Worm (Caenorhabditis elegans): ENCODE results near the gene gst-35.

The gst-35 gene

ce11 chrII:15189956-15190355 is 4.8 kb upstream of the gst-35 start:
- no peak for TF ChIP-seq mep-1 (tag; optimal IDR thresholded peaks at IDR 0.05)
- TF ChIP-seq ces-1 (GFP tag; optimal IDR thresholded peaks at IDR 0.05): peak; percentile 18

- TF ChIP-seq ceh-43 (GFP tag; optimal IDR thresholded peaks at IDR 0.05) (no peak), lsy-2 (tag; optimal IDR thresholded peaks at IDR 0.05) (no peak), zip-8 (tag; optimal IDR thresholded peaks at IDR 0.05) (no peak), flh-1 (GFP tag; optimal IDR thresholded peaks at IDR 0.05) (no peak), tbx-8 (GFP tag; optimal IDR thresholded peaks at IDR 0.05) (no peak), cnd-1 (tag; optimal IDR thresholded peaks at IDR 0.05) (no peak), elt-1 (tag; optimal IDR thresholded peaks at IDR 0.05; ENCODE audit: borderline replicate concordance, insufficient read depth) (no peak), nhr-237 (tag; optimal IDR thresholded peaks at IDR 0.05) (no peak), drap-1 (GFP tag; optimal IDR thresholded peaks at IDR 0.05) (no peak), unc-39 (tag; optimal IDR thresholded peaks at IDR 0.05) (no peak), sptf-1 (tag; optimal IDR thresholded peaks at IDR 0.05) (no peak), mab-5 (tag; optimal IDR thresholded peaks at IDR 0.05) (no peak), pha-4 (tag; optimal IDR thresholded peaks at IDR 0.05) (no peak), blmp-1 (tag; optimal IDR thresholded peaks at IDR 0.05) (no peak), nhr-2 (tag; optimal IDR thresholded peaks at IDR 0.05) (no peak), snpc-4 (tag; optimal IDR thresholded peaks at IDR 0.05) (no peak), mep-1 (tag; optimal IDR thresholded peaks at IDR 0.05) (no peak), lin-13 (tag; optimal IDR thresholded peaks at IDR 0.05) (no peak), elt-3 (tag; optimal IDR thresholded peaks at IDR 0.05) (no peak), M03D4.4 (tag; optimal IDR thresholded peaks at IDR 0.05) (no peak)
Measured at ce11 chrII:15183139-15183538, 2.0 kb downstream of the gst-35 start, which contains the start of gene gst-34. gst-34 (minus strand) TSS chrII:15183239.

ce11 chrII:15178494-15178893 is 6.7 kb downstream of the gst-35 start, which contains the start of gene gst-32:
gst-32 (minus strand) TSS chrII:15178594.
- no peak for TF ChIP-seq zip-8 (tag; optimal IDR thresholded peaks at IDR 0.05)
- no peak for TF ChIP-seq cnd-1 (tag; optimal IDR thresholded peaks at IDR 0.05)
- TF ChIP-seq elt-1 (tag; optimal IDR thresholded peaks at IDR 0.05; ENCODE audit: borderline replicate concordance, insufficient read depth): no peak
- no peak for TF ChIP-seq lsy-2 (tag; optimal IDR thresholded peaks at IDR 0.05)
- TF ChIP-seq pha-4 (tag; optimal IDR thresholded peaks at IDR 0.05): no peak
- TF ChIP-seq nhr-12 (tag; optimal IDR thresholded peaks at IDR 0.05): no peak
- no peak for TF ChIP-seq ceh-83 (GFP tag; optimal IDR thresholded peaks at IDR 0.05)
- TF ChIP-seq ceh-39 (tag; optimal IDR thresholded peaks at IDR 0.05): no peak
- no peak for TF ChIP-seq ceh-43 (GFP tag; optimal IDR thresholded peaks at IDR 0.05)
- no peak for TF ChIP-seq M03D4.4 (tag; optimal IDR thresholded peaks at IDR 0.05)
- TF ChIP-seq drap-1 (GFP tag; optimal IDR thresholded peaks at IDR 0.05): no peak
- no peak for TF ChIP-seq nhr-28 (tag; optimal IDR thresholded peaks at IDR 0.05)
- no peak for TF ChIP-seq nhr-76 (tag; optimal IDR thresholded peaks at IDR 0.05)
- TF ChIP-seq snpc-4 (tag; optimal IDR thresholded peaks at IDR 0.05): no peak
- no peak for TF ChIP-seq nhr-237 (tag; optimal IDR thresholded peaks at IDR 0.05)
- TF ChIP-seq elt-3 (tag; optimal IDR thresholded peaks at IDR 0.05): no peak
- no peak for TF ChIP-seq blmp-1 (tag; optimal IDR thresholded peaks at IDR 0.05)
- no peak for TF ChIP-seq ham-2 (GFP tag; optimal IDR thresholded peaks at IDR 0.05)

ce11 chrII:15175643-15176042 is 9.5 kb downstream of the gst-35 start, which contains the start of gene Y53F4B.36:
Y53F4B.36 (plus strand) TSS chrII:15175943.
- TF ChIP-seq lsy-2 (tag; optimal IDR thresholded peaks at IDR 0.05) (no peak), snpc-4 (tag; optimal IDR thresholded peaks at IDR 0.05) (no peak), elt-3 (tag; optimal IDR thresholded peaks at IDR 0.05) (no peak)

- no peak for TF ChIP-seq tbx-8 (GFP tag; optimal IDR thresholded peaks at IDR 0.05)
- TF ChIP-seq cnd-1 (tag; optimal IDR thresholded peaks at IDR 0.05): no peak
Measured at ce11 chrII:15174915-15175548, 10.2 kb downstream of the gst-35 start, which contains the start of gene gst-31. gst-31 (minus strand) TSS chrII:15174965.

- TF ChIP-seq mep-1 (tag; optimal IDR thresholded peaks at IDR 0.05) (no peak), unc-120 (tag; optimal IDR thresholded peaks at IDR 0.05; ENCODE audit: poor library complexity, severe bottlenecking) (peak; percentile 13), cnd-1 (tag; optimal IDR thresholded peaks at IDR 0.05) (no peak), pha-4 (tag; optimal IDR thresholded peaks at IDR 0.05) (peak; percentile 23), ham-2 (GFP tag; optimal IDR thresholded peaks at IDR 0.05) (no peak)
Measured at ce11 chrII:15173174-15173573, 12.0 kb downstream of the gst-35 start.
